Worm (Caenorhabditis elegans): ENCODE results near the gene lgc-27.
A peak's percentile ranks its signal among the peaks of the same experiment; 100 is the strongest.

The lgc-27 gene

DNA sequence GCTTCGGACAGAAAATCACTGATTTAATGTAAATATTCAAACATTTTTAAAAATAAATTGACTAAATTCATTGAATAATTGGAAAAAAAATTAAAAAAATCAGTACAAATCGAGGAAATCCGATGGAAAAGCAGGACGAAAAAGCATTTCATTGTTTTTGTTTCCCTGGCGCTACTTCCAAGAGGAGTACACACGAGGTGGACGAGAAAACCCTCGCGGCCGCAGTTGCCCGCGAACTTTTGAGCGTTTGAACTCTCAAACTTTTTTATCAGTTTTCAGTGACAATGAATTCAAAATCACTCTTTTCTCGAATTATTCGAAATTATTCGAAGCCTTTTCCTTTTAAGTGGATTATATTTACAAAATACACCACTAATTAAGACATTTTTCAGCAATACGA lies 45.9 kb upstream of the lgc-27 start, which contains the start of gene F35D11.4 (continued):
- TF ChIP-seq aptf-3 (GFP tag; IDR thresholded peaks at IDR 0.05) (no peak), lin-26 (GFP tag; IDR thresholded peaks at IDR 0.05) (no peak), rec-8 (tag; optimal IDR thresholded peaks at IDR 0.05) (peak; percentile 47 to 61), ccch-3 (GFP tag; optimal IDR thresholded peaks at IDR 0.05) (no peak), lir-1 (GFP tag; conservative IDR thresholded peaks at IDR 0.05) (0 out of 2 replicates have a peak, but pooled peaks have one; percentile 51), ztf-18 (tag; optimal IDR thresholded peaks at IDR 0.05) (peak; percentile 35), ceh-27 (GFP tag; optimal IDR thresholded peaks at IDR 0.05) (peak; percentile 85), rcor-1 (GFP tag; IDR thresholded peaks at IDR 0.05) (peak; percentile 40; the same call in 1 of the 2 replicates), gei-17 (GFP tag; optimal IDR thresholded peaks at IDR 0.05) (no peak), attf-3 (GFP tag; conservative IDR thresholded peaks at IDR 0.05) (no peak; the same call in 1 of the 2 replicates), bed-1 (GFP tag; IDR thresholded peaks at IDR 0.05) (no peak), F49E8.2 (tag; optimal IDR thresholded peaks at IDR 0.05; ENCODE audit: insufficient read depth) (no peak), mxl-1 (tag; optimal IDR thresholded peaks at IDR 0.05) (no peak), attf-6 (GFP tag; IDR thresholded peaks at IDR 0.05) (no peak), die-1 (tag; optimal IDR thresholded peaks at IDR 0.05) (no peak), Y67H2A.10 (GFP tag; conservative IDR thresholded peaks at IDR 0.05) (0 out of 2 replicates have a peak, but pooled peaks have one; percentile 21), sdz-38 (tag; optimal IDR thresholded peaks at IDR 0.05) (no peak), bed-2 (GFP tag; IDR thresholded peaks at IDR 0.05) (peak; percentile 88), egl-44 (GFP tag; IDR thresholded peaks at IDR 0.05) (no peak), Y53F4B.3 (GFP tag; IDR thresholded peaks at IDR 0.05) (no peak), lag-1 (GFP tag; IDR thresholded peaks at IDR 0.05) (no peak), mes-4 (tag; optimal IDR thresholded peaks at IDR 0.05) (no peak), cebp-2 (GFP tag; IDR thresholded peaks at IDR 0.05) (no peak), nfya-1 (tag; optimal IDR thresholded peaks at IDR 0.05; ENCODE audit: borderline replicate concordance, insufficient read depth) (no peak), ceh-58 (GFP tag; IDR thresholded peaks at IDR 0.05) (no peak), zfh-2 (GFP tag; conservative IDR thresholded peaks at IDR 0.05) (no peak), somi-1 (GFP tag; optimal IDR thresholded peaks at IDR 0.05) (no peak), snpc-1.1 (tag; optimal IDR thresholded peaks at IDR 0.05; ENCODE audit: insufficient read depth) (no peak), lin-54 (GFP tag; optimal IDR thresholded peaks at IDR 0.05) (peak; percentile 88), F39B2.1 (GFP tag; IDR thresholded peaks at IDR 0.05) (no peak), tbp1 (GFP tag; optimal IDR thresholded peaks at IDR 0.05) (peak; percentile 48), K12H6.12 (tag; optimal IDR thresholded peaks at IDR 0.05) (peak; percentile 52), unc-130 (GFP tag; optimal IDR thresholded peaks at IDR 0.05) (peak; percentile 86), tlf-1 (GFP tag; optimal IDR thresholded peaks at IDR 0.05) (no peak), T07F8.4 (tag; optimal IDR thresholded peaks at IDR 0.05) (no peak), nhr-27 (tag; optimal IDR thresholded peaks at IDR 0.05) (no peak), nhr-80 (tag; optimal IDR thresholded peaks at IDR 0.05) (peak; percentile 29), F37B4.10 (GFP tag; IDR thresholded peaks at IDR 0.05) (no peak), him-1 (tag; optimal IDR thresholded peaks at IDR 0.05) (peak; percentile 73), mcd-1 (GFP tag; IDR thresholded peaks at IDR 0.05) (peak; percentile 75), Y79H2A.3 (GFP tag; conservative IDR thresholded peaks at IDR 0.05) (no peak), hlh-26 (GFP tag; conservative IDR thresholded peaks at IDR 0.05) (no peak), hlh-12 (tag; optimal IDR thresholded peaks at IDR 0.05) (no peak), F55B11.4 (tag; optimal IDR thresholded peaks at IDR 0.05; ENCODE audit: borderline replicate concordance, insufficient read depth) (no peak), ztf-26 (tag; optimal IDR thresholded peaks at IDR 0.05) (no peak), lin-40 (tag; optimal IDR thresholded peaks at IDR 0.05) (peak; percentile 51), madf-6 (GFP tag; IDR thresholded peaks at IDR 0.05) (peak; percentile 93), xnd-1 (tag; optimal IDR thresholded peaks at IDR 0.05) (peak; percentile 64), B0035.1 (tag; optimal IDR thresholded peaks at IDR 0.05) (no peak)
